Worm (Caenorhabditis elegans): ENCODE measurements around the gene F10E9.5.

Gene F10E9.5

ce11 chrIII:8300860-8301396 lies 6.5 kb upstream of the F10E9.5 start:
- TF ChIP-seq set-16 (GFP tag; IDR thresholded peaks at IDR 0.05) (no peak), gei-8 (GFP tag; optimal IDR thresholded peaks at IDR 0.05) (no peak), F26F4.8 (GFP tag; conservative IDR thresholded peaks at IDR 0.05) (no peak), zip-11 (GFP tag; IDR thresholded peaks at IDR 0.05) (no peak), snpc-1.2 (GFP tag; IDR thresholded peaks at IDR 0.05) (no peak), tag-97 (GFP tag; IDR thresholded peaks at IDR 0.05) (no peak), Y105C5A.15 (GFP tag; IDR thresholded peaks at IDR 0.05) (no peak), hlh-11 (tag; optimal IDR thresholded peaks at IDR 0.05) (no peak), vab-7 (GFP tag; IDR thresholded peaks at IDR 0.05) (no peak), lsy-2 (tag; optimal IDR thresholded peaks at IDR 0.05) (no peak), ceh-20 (GFP tag; IDR thresholded peaks at IDR 0.05) (no peak), zfp-2 (tag; optimal IDR thresholded peaks at IDR 0.05) (no peak), dmd-9 (GFP tag; IDR thresholded peaks at IDR 0.05) (no peak), Y75B8A.6 (GFP tag; IDR thresholded peaks at IDR 0.05) (no peak), egl-43 (GFP tag; IDR thresholded peaks at IDR 0.05) (no peak), mep-1 (tag; optimal IDR thresholded peaks at IDR 0.05) (no peak), sdz-12 (GFP tag; optimal IDR thresholded peaks at IDR 0.05) (no peak), lin-38 (GFP tag; IDR thresholded peaks at IDR 0.05) (no peak), aha-1 (tag) (no peak)

DNA sequence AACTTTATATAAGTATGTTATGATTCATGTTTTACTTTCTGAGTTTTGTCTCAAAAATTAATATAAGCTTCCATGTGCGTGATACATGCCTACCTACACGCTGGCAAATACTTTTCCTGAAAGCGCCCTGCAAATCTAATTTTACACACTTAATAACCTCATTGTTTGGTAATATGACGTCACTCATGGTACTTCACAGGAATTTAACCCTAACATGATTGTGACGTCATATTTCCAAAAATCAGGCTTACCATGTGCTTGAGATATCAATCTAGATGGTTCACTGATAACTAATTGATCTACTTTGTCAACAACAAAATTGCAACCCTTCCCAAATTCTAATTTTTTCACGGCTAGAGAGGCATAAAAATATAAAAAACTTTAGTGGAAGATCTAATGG lies 4.0 kb upstream of the F10E9.5 start:
- TF ChIP-seq zfp-3 (GFP tag; conservative IDR thresholded peaks at IDR 0.05), result no peak
- TF ChIP-seq arid-1 (GFP tag; conservative IDR thresholded peaks at IDR 0.05), result no peak
- no peak for TF ChIP-seq mep-1 (tag; optimal IDR thresholded peaks at IDR 0.05)
- no peak for TF ChIP-seq rbr-2 (tag; optimal IDR thresholded peaks at IDR 0.05)
- no peak for TF ChIP-seq T20F7.1 (GFP tag; optimal IDR thresholded peaks at IDR 0.05)
- no peak for TF ChIP-seq jun-1 (tag; optimal IDR thresholded peaks at IDR 0.05)
- no peak for TF ChIP-seq R02D3.7 (tag; optimal IDR thresholded peaks at IDR 0.05)

DNA sequence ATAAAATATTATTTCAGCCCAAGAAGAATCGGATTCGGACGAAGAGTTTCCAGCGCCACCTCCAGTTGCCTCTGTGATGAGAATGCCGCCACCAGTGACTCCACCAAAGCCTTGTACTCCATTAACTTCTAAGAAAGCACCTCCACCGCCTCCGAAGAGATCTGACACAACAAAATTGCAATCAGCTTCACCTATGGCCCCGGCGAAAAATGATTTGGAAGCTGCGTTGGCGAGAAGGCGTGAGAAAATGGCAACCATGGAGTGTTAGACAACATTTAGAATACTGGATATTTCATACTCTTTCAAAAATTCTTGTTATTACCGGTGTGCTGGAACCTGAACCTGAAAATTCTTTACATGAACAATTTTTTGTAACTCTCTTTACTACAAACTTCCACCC lies 2.1 kb upstream of the F10E9.5 start:
- TF ChIP-seq ceh-44 (GFP tag; IDR thresholded peaks at IDR 0.05) (no peak), mdt-29 (GFP tag; IDR thresholded peaks at IDR 0.05) (no peak), aha-1 (tag) (peak; percentile 90), egl-43 (GFP tag; IDR thresholded peaks at IDR 0.05) (0 out of 2 replicates have a peak, but pooled peaks have one; percentile 19)

ce11 chrIII:8305816-8306215 lies 1.6 kb upstream of the F10E9.5 start:
- TF ChIP-seq ceh-28 (tag; optimal IDR thresholded peaks at IDR 0.05) (no peak), T26A8.4 (GFP tag; IDR thresholded peaks at IDR 0.05) (no peak), zfp-3 (GFP tag; conservative IDR thresholded peaks at IDR 0.05) (0 out of 2 replicates have a peak, but pooled peaks have one; percentile 35), aha-1 (tag) (peak; percentile 94), ZK546.5 (tag; optimal IDR thresholded peaks at IDR 0.05) (no peak), unc-62 (GFP tag; optimal IDR thresholded peaks at IDR 0.05 in 1 of 2) (peak in 1 of 2 experiments; percentile 87), unc-62 (tag; optimal IDR thresholded peaks at IDR 0.05) (no peak), ceh-20 (GFP tag; IDR thresholded peaks at IDR 0.05) (no peak)

DNA sequence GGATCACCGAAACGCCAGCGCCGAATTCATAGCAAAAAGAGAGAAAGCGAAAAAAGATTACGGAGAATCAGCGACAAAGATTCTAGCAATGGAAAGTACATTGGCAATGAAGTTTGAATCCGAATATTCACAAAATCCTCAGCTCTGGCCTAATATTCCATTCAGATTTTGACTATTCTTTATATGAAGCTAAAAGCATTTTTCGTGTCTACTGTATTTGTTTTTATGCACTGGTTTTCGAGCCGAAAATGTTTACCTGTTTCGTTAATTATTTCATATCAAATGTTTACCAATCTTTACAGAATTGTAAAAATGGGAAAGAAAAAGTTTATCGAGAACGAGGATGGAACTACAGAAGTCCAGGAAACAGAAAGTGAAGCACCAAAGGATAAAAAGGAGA lies 846 bp downstream of the F10E9.5 start, which contains the start of gene F10E9.4:
TSS of gene F10E9.4 (plus strand) at position 301 of the 400 bp plus-strand sequence.
- no peak for TF ChIP-seq hmg-1.1 (GFP tag; IDR thresholded peaks at IDR 0.05)
- TF ChIP-seq hlh-11 (tag; optimal IDR thresholded peaks at IDR 0.05), result no peak
- TF ChIP-seq F44E2.7 (GFP tag; IDR thresholded peaks at IDR 0.05), result no peak
- TF ChIP-seq nhr-237 (tag; optimal IDR thresholded peaks at IDR 0.05), result no peak
- TF ChIP-seq R02D3.7 (tag; optimal IDR thresholded peaks at IDR 0.05), result no peak
